Worm (Caenorhabditis elegans) whole organism, L2 larva: ENCODE data around the gene fbxa-224.

Experiments
- ZK546.5 ChIP-seq: sonication (generic microtip); optimal IDR thresholded peaks from 2 replicates; lab custom pipeline; 2017; ENCODE audit warnings: missing biosample characterization, missing genetic modification characterization
- alr-1 ChIP-seq: fragments of 150-350 bp; optimal IDR thresholded peaks from 2 replicates; lab custom pipeline; 2014; ENCODE audit warnings: missing biosample characterization, missing genetic modification characterization
- blmp-1 ChIP-seq: sonication (generic microtip); optimal IDR thresholded peaks from 2 replicates; lab custom pipeline; 2017; ENCODE audit warnings: missing genetic modification characterization, mild to moderate bottlenecking, missing compliant biosample characterization, antibody characterized with exemption, moderate library complexity; ENCODE audit not compliant: insufficient read depth
- ceh-16 ChIP-seq: fragments of 150-350 bp; optimal IDR thresholded peaks from 2 replicates; lab custom pipeline; 2014; ENCODE audit warnings: missing biosample characterization, missing genetic modification characterization
- dmd-4 ChIP-seq: sonication (generic microtip); optimal IDR thresholded peaks from 2 replicates; lab custom pipeline; 2017; ENCODE audit warnings: missing biosample characterization, missing genetic modification characterization
- lin-39 ChIP-seq: fragments of 150-350 bp; optimal IDR thresholded peaks from 2 replicates; lab custom pipeline; 2014; ENCODE audit warnings: missing biosample characterization, missing genetic modification reagents, missing genetic modification characterization
- lsy-2 ChIP-seq, 2 experiments: fragments of 150-350 bp in 1 of 2; sonication (generic microtip) in 1 of 2; optimal IDR thresholded peaks; 2 replicates each; lab custom pipeline; 2014 to 2017; ENCODE audit warnings: missing biosample characterization in 2 of 2, missing genetic modification characterization in 2 of 2
- nhr-77 ChIP-seq: fragments of 150-350 bp; optimal IDR thresholded peaks from 2 replicates; lab custom pipeline; 2014; ENCODE audit warnings: missing biosample characterization, missing genetic modification characterization
- unc-62 ChIP-seq: fragments of 150-350 bp; optimal IDR thresholded peaks from 2 replicates; lab custom pipeline; 2014; ENCODE audit warnings: missing biosample characterization, missing genetic modification reagents, missing genetic modification characterization
- zag-1 ChIP-seq: fragments of 150-350 bp; optimal IDR thresholded peaks from 2 replicates; lab custom pipeline; 2014; ENCODE audit warnings: missing biosample characterization, missing genetic modification characterization

- no peak for TF ChIP-seq lsy-2 (tag; optimal IDR thresholded peaks at IDR 0.05; lab: Kevin White, UChicago)
- no peak for TF ChIP-seq nhr-77 (tag; lab: Kevin White, UChicago)
- no peak for TF ChIP-seq lin-39 (tag; lab: Kevin White, UChicago)
- no peak for TF ChIP-seq dmd-4 (tag; lab: Kevin White, UChicago)
- TF ChIP-seq alr-1 (tag; lab: Kevin White, UChicago), result no peak
- TF ChIP-seq unc-62 (GFP tag; lab: Kevin White, UChicago), result no peak
- TF ChIP-seq blmp-1, result no peak
- no peak for TF ChIP-seq zag-1 (tag; lab: Kevin White, UChicago)
- TF ChIP-seq ceh-16 (tag; lab: Kevin White, UChicago), result no peak
- no peak for TF ChIP-seq ZK546.5
Observed at ce11 chrII:7557981-7558380, 10.0 kb upstream of the fbxa-224 start.
